Worm (Caenorhabditis elegans) whole organism, L4 larva: ENCODE data around the gene nhr-86.

Experiments
- Y5F2A.4 ChIP-seq: fragments of 200-800 bp; sonication (Bioruptor generic); optimal IDR thresholded peaks from 2 replicates; lab custom pipeline; 2018; ENCODE audit warnings: mild to moderate bottlenecking, missing genetic modification characterization, missing compliant biosample characterization
- daf-12 ChIP-seq: fragments of 150-350 bp; optimal IDR thresholded peaks from 2 replicates; lab custom pipeline; 2014; ENCODE audit warnings: missing biosample characterization, missing genetic modification reagents, missing genetic modification characterization
- nhr-11 ChIP-seq: fragments of 150-350 bp; optimal IDR thresholded peaks from 2 replicates; lab custom pipeline; 2014; ENCODE audit warnings: missing biosample characterization, missing genetic modification characterization

DNA sequence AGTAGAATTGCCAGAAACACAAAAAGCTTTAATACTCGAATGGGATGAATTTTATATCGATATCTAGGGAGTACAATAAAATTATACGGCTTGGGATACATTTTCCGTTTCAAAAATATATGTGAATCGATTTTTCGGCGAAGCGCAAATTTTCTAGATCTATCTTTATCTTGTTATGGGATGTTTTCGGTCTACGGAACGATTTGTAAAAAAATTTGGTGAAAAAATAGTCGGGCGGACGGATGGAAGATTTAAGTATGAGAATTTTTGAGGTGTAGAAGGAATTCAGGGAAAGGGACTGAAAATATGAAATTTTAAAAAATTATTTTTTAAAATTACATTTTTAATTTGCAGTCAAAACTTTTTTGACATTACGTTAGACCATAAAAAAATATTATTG lies 39.3 kb upstream of the nhr-86 start, which contains the start of gene F22F7.4:
- TF ChIP-seq daf-12 = no peak
- TF ChIP-seq Y5F2A.4 = no peak
- no peak for TF ChIP-seq nhr-11 (tag; lab: Kevin White, UChicago)
